Worm (Caenorhabditis elegans): Measurements from ENCODE around the gene str-181.

DNA sequence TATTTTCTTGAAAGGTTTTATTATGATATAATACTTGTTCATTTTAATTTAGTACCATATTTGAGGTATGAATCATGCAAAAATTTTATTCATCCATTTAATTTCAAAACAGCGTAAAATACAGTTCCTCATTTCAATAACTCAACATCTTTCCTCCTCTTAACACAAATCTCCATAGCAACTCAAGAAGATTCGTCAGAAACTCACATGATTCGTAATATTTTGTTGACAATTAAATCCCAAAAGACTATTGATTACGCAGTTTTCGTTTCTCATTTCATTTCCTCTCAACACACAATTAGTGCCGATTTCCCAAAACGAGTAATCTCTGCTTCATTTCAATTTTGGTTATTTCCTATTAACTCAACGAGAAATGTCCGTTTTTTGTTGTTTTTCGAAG, 10.2 kb downstream of the str-181 start, which contains the start of gene R11D1.2:
- no peak for TF ChIP-seq hnd-1 (tag; optimal IDR thresholded peaks at IDR 0.05)
- no peak for TF ChIP-seq aly-1 (tag; optimal IDR thresholded peaks at IDR 0.05)
- TF ChIP-seq ama-1 (optimal IDR thresholded peaks at IDR 0.05), result no peak
- TF ChIP-seq tbx-11 (GFP tag; IDR thresholded peaks at IDR 0.05), result no peak
- TF ChIP-seq flt-1 (GFP tag; IDR thresholded peaks at IDR 0.05), result no peak
- no peak for TF ChIP-seq ceh-13 (GFP tag; optimal IDR thresholded peaks at IDR 0.05)
- TF ChIP-seq pes-1 (GFP tag; IDR thresholded peaks at IDR 0.05), result no peak
- TF ChIP-seq tra-4 (tag; optimal IDR thresholded peaks at IDR 0.05), result no peak
